Worm (Caenorhabditis elegans) whole organism, late embryonic: ENCODE data around the gene srw-61.

Experiments
- che-1 ChIP-seq: sonication (generic microtip); optimal IDR thresholded peaks from 2 replicates; lab custom pipeline; 2016; ENCODE audit warnings: mild to moderate bottlenecking, missing genetic modification characterization, missing compliant biosample characterization
- fax-1 ChIP-seq: sonication (generic microtip); optimal IDR thresholded peaks from 2 replicates; lab custom pipeline; 2016; ENCODE audit warnings: missing genotype, missing genetic modification characterization, missing compliant biosample characterization
- hlh-15 ChIP-seq: sonication (generic microtip); optimal IDR thresholded peaks from 2 replicates; lab custom pipeline; 2016; ENCODE audit warnings: missing genetic modification characterization, missing compliant biosample characterization
- nfya-1 ChIP-seq: sonication (generic microtip); optimal IDR thresholded peaks from 2 replicates; lab custom pipeline; 2017; ENCODE audit warnings: missing genetic modification characterization, mild to moderate bottlenecking, missing compliant biosample characterization, antibody characterized with exemption, moderate library complexity
- nhr-11 ChIP-seq: fragments of 150-350 bp; optimal IDR thresholded peaks from 2 replicates; lab custom pipeline; 2014; ENCODE audit warnings: missing biosample characterization, missing genetic modification characterization

ce11 chrIV:16192754-16193153 is 45.7 kb downstream of the srw-61 start:
- TF ChIP-seq nhr-11 (no peak), nfya-1 (tag; lab: Kevin White, UChicago) (no peak), hlh-15 (tag; lab: Kevin White, UChicago) (no peak), fax-1 (tag; lab: Kevin White, UChicago) (no peak), che-1 (tag; lab: Kevin White, UChicago) (no peak)
